Worm (Caenorhabditis elegans) whole organism, L2 larva: ENCODE data around the gene F26F12.3.

ENCODE experiments used
- blmp-1 ChIP-seq: sonication (generic microtip); optimal IDR thresholded peaks from 2 replicates; lab custom pipeline; 2017; ENCODE audit warnings: missing genetic modification characterization, mild to moderate bottlenecking, missing compliant biosample characterization, antibody characterized with exemption, moderate library complexity; ENCODE audit not compliant: insufficient read depth
- nhr-77 ChIP-seq: fragments of 150-350 bp; optimal IDR thresholded peaks from 2 replicates; lab custom pipeline; 2014; ENCODE audit warnings: missing biosample characterization, missing genetic modification characterization
- snpc-4 ChIP-seq: fragments of 150-350 bp; optimal IDR thresholded peaks from 2 replicates; lab custom pipeline; 2014; ENCODE audit warnings: missing biosample characterization, missing genetic modification characterization

DNA sequence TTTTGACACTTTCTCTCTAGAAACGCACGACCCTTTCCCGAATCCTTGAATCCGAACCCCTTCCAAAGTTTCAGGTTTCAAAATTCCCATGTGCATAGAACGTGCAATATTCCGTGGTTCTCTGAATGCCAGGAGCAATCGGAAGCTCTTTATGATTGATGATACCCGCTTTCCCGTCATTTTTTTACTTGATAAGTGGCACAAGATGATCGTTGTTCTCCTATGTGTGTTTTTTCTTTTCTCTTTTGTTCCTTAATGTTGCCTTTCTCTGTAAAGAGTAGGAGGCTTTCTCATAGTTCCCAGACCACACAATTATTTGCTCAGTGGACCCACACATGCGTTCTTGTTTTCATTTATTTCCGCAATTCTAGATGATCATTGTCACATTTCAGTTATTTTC is 43.3 kb upstream of the F26F12.3 start:
- TF ChIP-seq snpc-4 (no peak), blmp-1 (no peak), nhr-77 (tag; lab: Kevin White, UChicago) (no peak)
